Worm (Caenorhabditis elegans): ENCODE measurements around the gene prx-2.

DNA sequence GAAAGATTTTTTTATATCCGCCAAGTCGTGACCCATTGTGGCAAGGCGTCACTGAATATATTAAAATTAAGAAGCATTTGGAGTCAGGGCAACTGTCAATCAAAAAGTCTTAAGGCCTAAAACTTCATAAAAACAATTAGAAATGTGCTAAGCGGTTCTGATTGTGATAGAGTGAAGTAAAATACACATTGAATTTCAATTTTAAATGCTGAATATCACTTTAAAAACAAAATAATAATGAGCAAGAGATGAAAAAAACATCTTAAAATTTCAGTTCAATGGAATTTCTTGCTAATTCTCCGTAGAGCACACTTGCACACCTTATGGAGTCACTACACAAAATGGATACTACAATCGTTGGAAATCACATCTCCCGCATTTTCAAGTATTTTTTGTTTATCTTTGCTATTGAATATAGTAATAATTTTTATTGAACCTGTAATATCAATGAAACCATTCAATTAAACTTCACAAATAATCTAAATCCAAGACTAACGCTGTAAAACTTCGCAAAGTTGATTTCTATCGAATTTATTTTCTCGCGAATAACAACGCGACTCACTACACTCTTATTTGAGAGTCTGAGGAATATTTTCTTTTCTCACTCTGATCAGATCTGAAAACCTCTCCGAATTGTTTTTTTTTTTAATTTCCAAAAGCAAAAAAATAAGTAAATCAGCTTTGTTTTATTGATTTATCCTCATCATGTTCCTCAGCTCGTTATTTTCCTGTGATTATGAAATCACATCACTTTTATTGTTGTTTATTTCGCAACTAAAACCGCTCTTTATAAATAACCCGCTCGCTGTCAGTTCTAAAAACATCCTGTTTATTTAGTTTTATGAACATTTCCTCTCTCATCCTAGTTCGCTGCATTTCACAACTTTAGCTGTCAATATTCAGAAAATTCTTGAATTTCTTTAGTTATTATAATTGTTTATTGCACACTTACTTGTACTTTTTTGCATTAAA lies 8.2 kb upstream of the prx-2 start, which contains the start of gene mars-1:
- TF ChIP-seq egl-27 (tag; optimal IDR thresholded peaks at IDR 0.05) (no peak), fos-1 (tag; optimal IDR thresholded peaks at IDR 0.05) (peak; percentile 17), elt-3 (tag; optimal IDR thresholded peaks at IDR 0.05) (no peak), alr-1 (tag; optimal IDR thresholded peaks at IDR 0.05) (no peak), nhr-237 (tag; optimal IDR thresholded peaks at IDR 0.05) (no peak), nhr-10 (tag; optimal IDR thresholded peaks at IDR 0.05) (no peak)
